Fruit fly (Drosophila melanogaster) whole organism, embryonic: ENCODE data around the gene Pex14.

ENCODE experiments used
- Ada2b ChIP-seq: fragments of 200-800 bp; sonication (Bioruptor generic); IDR thresholded peaks from 2 replicates; pipeline ENCODE4 v1.3.6; 2022; ENCODE audit warnings: missing biosample characterization, missing genetic modification characterization
- Atf-2 ChIP-seq: fragments of 200-800 bp; sonication (Bioruptor generic); optimal IDR thresholded peaks from 2 replicates; lab custom pipeline; 2016; ENCODE audit warnings: missing biosample characterization, missing genetic modification characterization
- Awh ChIP-seq: fragments of 200-800 bp; sonication (Bioruptor generic); IDR thresholded peaks from 2 replicates; pipeline ENCODE4, ENCODE4 v1.3.6; 2022; ENCODE audit warnings: missing biosample characterization, missing genetic modification characterization
- CG1024 ChIP-seq: fragments of 200-800 bp; sonication (Bioruptor generic); IDR thresholded peaks from 2 replicates; pipeline ENCODE4 v1.3.6; 2022; ENCODE audit warnings: missing biosample characterization, missing genetic modification characterization
- CG11504 ChIP-seq: fragments of 200-800 bp; sonication (Bioruptor generic); optimal IDR thresholded peaks from 3 replicates; lab custom pipeline; 2019; ENCODE audit warnings: missing biosample characterization, mild to moderate bottlenecking, missing genetic modification characterization, moderate library complexity
- CG11560 ChIP-seq: fragments of 200-800 bp; sonication (Bioruptor generic); IDR thresholded peaks from 3 replicates; pipeline ENCODE4 v1.3.6; 2022; ENCODE audit warnings: missing biosample characterization, missing genetic modification characterization
- CG12219 ChIP-seq: fragments of 200-800 bp; sonication (Bioruptor generic); optimal IDR thresholded peaks from 3 replicates; lab custom pipeline; 2018; ENCODE audit warnings: missing biosample characterization, mild to moderate bottlenecking, missing genetic modification characterization
- CG12942 ChIP-seq: fragments of 200-800 bp; sonication (Bioruptor generic); optimal IDR thresholded peaks from 3 replicates; lab custom pipeline; 2016; ENCODE audit warnings: missing biosample characterization, missing genetic modification characterization
- CG14965 ChIP-seq: fragments of 200-800 bp; sonication (Bioruptor generic); optimal IDR thresholded peaks from 2 replicates; lab custom pipeline; 2016; ENCODE audit warnings: missing biosample characterization, missing genetic modification characterization, borderline replicate concordance
- CG15073 ChIP-seq: fragments of 200-800 bp; sonication (Bioruptor generic); optimal IDR thresholded peaks from 2 replicates; lab custom pipeline; 2016; ENCODE audit warnings: missing biosample characterization, missing genetic modification characterization
- CG15696 ChIP-seq: fragments of 200-800 bp; sonication (Bioruptor generic); optimal IDR thresholded peaks from 2 replicates; lab custom pipeline; 2019; ENCODE audit warnings: missing biosample characterization, mild to moderate bottlenecking, missing genetic modification characterization, moderate library complexity
- CG3163 ChIP-seq: fragments of 200-800 bp; sonication (Bioruptor generic); optimal IDR thresholded peaks from 3 replicates; lab custom pipeline; 2016; ENCODE audit warnings: missing biosample characterization, missing genetic modification characterization
- CG32772 ChIP-seq: fragments of 200-800 bp; sonication (Bioruptor generic); IDR thresholded peaks from 2 replicates; pipeline ENCODE4 v1.3.6; 2022; ENCODE audit warnings: missing biosample characterization, missing genetic modification characterization
- CG3281 ChIP-seq: fragments of 200-800 bp; sonication (Bioruptor generic); optimal IDR thresholded peaks from 3 replicates; lab custom pipeline; 2017; ENCODE audit warnings: missing biosample characterization, mild to moderate bottlenecking, missing genetic modification characterization
- CG3407 ChIP-seq: fragments of 200-800 bp; sonication (Bioruptor generic); optimal IDR thresholded peaks from 2 replicates; lab custom pipeline; 2018; ENCODE audit warnings: missing biosample characterization, mild to moderate bottlenecking, missing genetic modification characterization
- CG4360 ChIP-seq: fragments of 200-800 bp; sonication (Bioruptor generic); IDR thresholded peaks from 2 replicates; pipeline ENCODE4 v1.3.6; 2022; ENCODE audit warnings: missing biosample characterization, missing genetic modification characterization
- CG4424 ChIP-seq: fragments of 200-800 bp; sonication (Bioruptor generic); optimal IDR thresholded peaks from 3 replicates; lab custom pipeline; 2016; ENCODE audit warnings: missing biosample characterization, missing genetic modification characterization
- CG4820 ChIP-seq: fragments of 200-800 bp; sonication (Bioruptor generic); optimal IDR thresholded peaks from 3 replicates; lab custom pipeline; 2016; ENCODE audit warnings: missing biosample characterization, missing genetic modification characterization
- CG5953 ChIP-seq: fragments of 200-800 bp; sonication (Bioruptor generic); IDR thresholded peaks from 2 replicates; pipeline ENCODE4 v1.3.6; 2022; ENCODE audit warnings: missing biosample characterization, missing genetic modification characterization
- CG8290 ChIP-seq, 3 experiments: fragments of 200-800 bp; sonication (Bioruptor generic); optimal IDR thresholded peaks; 2 replicates each; lab custom pipeline; 2016 to 2019; ENCODE audit warnings: missing biosample characterization in 3 of 3, missing genetic modification characterization in 3 of 3, mild to moderate bottlenecking in 2 of 3, moderate library complexity in 1 of 3
- CG8478 ChIP-seq: fragments of >200 bp; optimal IDR thresholded peaks from 2 replicates; lab custom pipeline; 2018
- Camta ChIP-seq: fragments of 200-800 bp; sonication (Bioruptor generic); optimal IDR thresholded peaks from 2 replicates; lab custom pipeline; 2016; ENCODE audit warnings: missing biosample characterization, missing genetic modification characterization
- CoRest ChIP-seq: fragments of 200-800 bp; sonication (Bioruptor generic); optimal IDR thresholded peaks from 3 replicates; lab custom pipeline; 2018; ENCODE audit warnings: missing biosample characterization, mild to moderate bottlenecking, missing genetic modification characterization, moderate library complexity
- Eip74EF ChIP-seq, 2 experiments: fragments of 200-800 bp in 1 of 2; fragments of >200 bp in 1 of 2; sonication (Bioruptor generic) in 1 of 2; optimal IDR thresholded peaks; 2 replicates each; lab custom pipeline; 2017 to 2019; ENCODE audit warnings: missing biosample characterization in 2 of 2, missing genetic modification characterization in 2 of 2, mild to moderate bottlenecking in 1 of 2, moderate library complexity in 1 of 2
- HLHmδ ChIP-seq: fragments of 200-800 bp; sonication (Bioruptor generic); optimal IDR thresholded peaks from 2 replicates; lab custom pipeline; 2018; ENCODE audit warnings: missing biosample characterization, mild to moderate bottlenecking, missing genetic modification characterization, moderate library complexity
- MESR4 ChIP-seq: fragments of 200-800 bp; sonication (Bioruptor generic); optimal IDR thresholded peaks from 2 replicates; lab custom pipeline; 2018; ENCODE audit warnings: missing biosample characterization, mild to moderate bottlenecking, missing genetic modification characterization, moderate library complexity
- Oaz ChIP-seq: fragments of 200-800 bp; sonication (Bioruptor generic); IDR thresholded peaks from 2 replicates; pipeline ENCODE4 v1.3.6; 2022; ENCODE audit warnings: missing biosample characterization, missing genetic modification characterization
- Poxn ChIP-seq: fragments of 200-800 bp; sonication (Bioruptor generic); IDR thresholded peaks from 2 replicates; pipeline ENCODE4 v1.3.6; 2022; ENCODE audit warnings: missing biosample characterization, missing genetic modification characterization
- Ssrp ChIP-seq: fragments of 200-800 bp; sonication (Bioruptor generic); optimal IDR thresholded peaks from 2 replicates; lab custom pipeline; 2018; ENCODE audit warnings: missing biosample characterization, mild to moderate bottlenecking, missing genetic modification characterization, moderate library complexity
- Taf1 ChIP-seq: fragments of 200-800 bp; sonication (Bioruptor generic); IDR thresholded peaks from 2 replicates; pipeline ENCODE4 v1.3.6; 2022; ENCODE audit warnings: missing biosample characterization, missing genetic modification characterization
- Vsx1 ChIP-seq: fragments of 200-800 bp; sonication (Bioruptor generic); optimal IDR thresholded peaks from 2 replicates; lab custom pipeline; 2017; ENCODE audit warnings: missing biosample characterization, mild to moderate bottlenecking, missing genetic modification characterization, missing genetic modification reagents
- az2 ChIP-seq: fragments of 200-800 bp; sonication (Bioruptor generic); optimal IDR thresholded peaks from 3 replicates; lab custom pipeline; 2016; ENCODE audit warnings: missing biosample characterization, missing genetic modification characterization
- bowl ChIP-seq: fragments of 200-800 bp; sonication (Bioruptor generic); IDR thresholded peaks from 2 replicates; pipeline ENCODE4 v1.3.6; 2022; ENCODE audit warnings: missing biosample characterization, missing genetic modification characterization
- cad ChIP-seq: fragments of >200 bp; optimal IDR thresholded peaks from 2 replicates; lab custom pipeline; 2017; ENCODE audit warnings: missing biosample characterization, missing genetic modification characterization
- corto ChIP-seq: fragments of 200-800 bp; sonication (Bioruptor generic); optimal IDR thresholded peaks from 2 replicates; lab custom pipeline; 2016; ENCODE audit warnings: missing biosample characterization, mild to moderate bottlenecking, missing genetic modification characterization, moderate library complexity
- dpn ChIP-seq, 2 experiments: fragments of 200-800 bp; sonication (Bioruptor generic); optimal IDR thresholded peaks; 3 replicates each; lab custom pipeline; 2016; ENCODE audit warnings: missing biosample characterization in 2 of 2, missing genetic modification characterization in 2 of 2
- dysf ChIP-seq: fragments of 200-800 bp; sonication (Bioruptor generic); IDR thresholded peaks from 3 replicates; pipeline ENCODE4 v1.3.6; 2022; ENCODE audit warnings: missing biosample characterization, missing genetic modification characterization
- fd3F ChIP-seq: fragments of 200-800 bp; sonication (Bioruptor generic); optimal IDR thresholded peaks from 2 replicates; lab custom pipeline; 2018; ENCODE audit warnings: missing biosample characterization, mild to moderate bottlenecking, missing genetic modification characterization, moderate library complexity
- gce ChIP-seq: fragments of 200-800 bp; sonication (Bioruptor generic); IDR thresholded peaks from 3 replicates; pipeline ENCODE4 v1.3.6; 2022; ENCODE audit warnings: missing biosample characterization, missing genetic modification characterization
- gro ChIP-seq: fragments of 200-800 bp; sonication (Bioruptor generic); optimal IDR thresholded peaks from 2 replicates; lab custom pipeline; 2016; ENCODE audit warnings: missing biosample characterization, missing genetic modification characterization
- kni ChIP-seq: fragments of 200-800 bp; sonication (Bioruptor generic); optimal IDR thresholded peaks from 3 replicates; lab custom pipeline; 2017; ENCODE audit warnings: mild to moderate bottlenecking, missing biosample characterization, missing genetic modification reagents, missing genetic modification characterization
- lmd ChIP-seq: fragments of 200-800 bp; sonication (Bioruptor generic); IDR thresholded peaks from 2 replicates; pipeline ENCODE4 v1.3.6; 2022; ENCODE audit warnings: missing biosample characterization, missing genetic modification characterization
- pan ChIP-seq, 4 experiments: fragments of >200 bp in 3 of 4; fragments of 200-800 bp in 1 of 4; sonication (Bioruptor generic) in 1 of 4; optimal IDR thresholded peaks in 3 of 4; IDR thresholded peaks in 1 of 4; 2 replicates each; pipeline versions ENCODE4 v1.3.6 to Lab custom; 2017 to 2022; ENCODE audit warnings: missing biosample characterization in 2 of 4, missing genetic modification characterization in 2 of 4, mixed read lengths in 1 of 4
- peb ChIP-seq: fragments of 200-800 bp; sonication (Bioruptor generic); IDR thresholded peaks from 2 replicates; pipeline ENCODE4 v1.3.6; 2022; ENCODE audit warnings: missing biosample characterization, missing genetic modification characterization
- sna ChIP-seq: fragments of 200-800 bp; sonication (Bioruptor generic); IDR thresholded peaks from 2 replicates; pipeline ENCODE4 v1.3.6; 2022; ENCODE audit warnings: missing biosample characterization, missing genetic modification characterization; ENCODE audit not compliant: partially characterized antibody
- unpg ChIP-seq: fragments of 200-800 bp; sonication (Bioruptor generic); optimal IDR thresholded peaks from 3 replicates; lab custom pipeline; 2018; ENCODE audit warnings: missing biosample characterization, mild to moderate bottlenecking, missing genetic modification characterization, moderate library complexity
- zf30C ChIP-seq: fragments of 200-800 bp; sonication (Bioruptor generic); optimal IDR thresholded peaks from 3 replicates; lab custom pipeline; 2018; ENCODE audit warnings: missing biosample characterization, mild to moderate bottlenecking, missing genetic modification characterization
- zfh1 ChIP-seq: fragments of 200-800 bp; sonication (Bioruptor generic); IDR thresholded peaks from 3 replicates; pipeline ENCODE4 v1.3.6; 2022; ENCODE audit warnings: missing biosample characterization, missing genetic modification characterization

Gene Pex14

dm6 chr3L:20778224-20779063 is at the start of gene Pex14, which contains the start of gene Pex16 (continued):
- peak; percentile 24; the same call in 1 of the 2 replicates for TF ChIP-seq peb
- peak; percentile 71 for TF ChIP-seq CG4424 (GFP tag; lab: Kevin White, UChicago)
- TF ChIP-seq CG4820 (GFP tag; lab: Kevin White, UChicago): peak; percentile 45
- peak; percentile 59 for TF ChIP-seq fd3F (GFP tag; lab: Kevin White, UChicago)
- TF ChIP-seq CG11504: no peak
- no peak for TF ChIP-seq corto
- TF ChIP-seq CG3163 (GFP tag; lab: Kevin White, UChicago): peak; percentile 36
- TF ChIP-seq CG3281: peak; percentile 64
- TF ChIP-seq CG11560 (tag; lab: Robert Waterston, UW): peak; percentile 46; the same call in 1 of the 3 replicates
- TF ChIP-seq pan (optimal IDR thresholded peaks at IDR 0.05; lab: Kevin White, UChicago): no peak
- TF ChIP-seq pan (GFP tag; optimal IDR thresholded peaks at IDR 0.05 in 1 of 2, IDR thresholded peaks at IDR 0.05 in 1 of 2): peak in 1 of 2 experiments; percentile 77
- no peak for TF ChIP-seq Eip74EF (GFP tag; optimal IDR thresholded peaks at IDR 0.05; lab: Kevin White, UChicago)
- TF ChIP-seq CG14965 (GFP tag; lab: Kevin White, UChicago): no peak
- peak; percentile 26; the same call in 1 of the 2 replicates for TF ChIP-seq Awh (GFP tag; lab: Robert Waterston, UW)
- TF ChIP-seq unpg: peak; percentile 62
- TF ChIP-seq CG15696 (tag; lab: Kevin White, UChicago): peak; percentile 61
- no peak for TF ChIP-seq HLHmδ (GFP tag; lab: Kevin White, UChicago)
- TF ChIP-seq CG3407 (GFP tag; lab: Kevin White, UChicago): no peak
- peak; percentile 72 for TF ChIP-seq Camta
- TF ChIP-seq gro (GFP tag; lab: Kevin White, UChicago): peak; percentile 51
- peak; percentile 62 for TF ChIP-seq CG5953
- peak; percentile 78 to 84 for TF ChIP-seq dpn (GFP tag; optimal IDR thresholded peaks at IDR 0.05; lab: Kevin White, UChicago)
- peak; percentile 74; the same call in 2 of the 3 replicates for TF ChIP-seq zfh1 (GFP tag; lab: Robert Waterston, UW)
- TF ChIP-seq zf30C (GFP tag; lab: Kevin White, UChicago): no peak
- peak; percentile 80 for TF ChIP-seq lmd (GFP tag; lab: Robert Waterston, UW)
- TF ChIP-seq gce: peak; percentile 65; the same call in 2 of the 3 replicates
- peak; percentile 72 for TF ChIP-seq Ada2b (GFP tag; lab: Robert Waterston, UW)
- TF ChIP-seq CoRest (tag; lab: Kevin White, UChicago): peak; percentile 79
- TF ChIP-seq MESR4 (GFP tag; lab: Kevin White, UChicago): peak; percentile 67
- peak; percentile 46; the same call in 1 of the 2 replicates for TF ChIP-seq CG1024
- TF ChIP-seq CG15073: no peak
- peak; percentile 26 for TF ChIP-seq CG12219 (GFP tag; lab: Kevin White, UChicago)
- TF ChIP-seq CG8478 (lab: Kevin White, UChicago): no peak
- peak; percentile 52 for TF ChIP-seq Oaz (GFP tag; lab: Robert Waterston, UW)
- TF ChIP-seq Taf1 (GFP tag; lab: Robert Waterston, UW): peak; percentile 19; the same call in 1 of the 2 replicates
- TF ChIP-seq dysf (GFP tag; lab: Robert Waterston, UW): peak; percentile 78
- peak; percentile 48; the same call in 1 of the 2 replicates for TF ChIP-seq Poxn (GFP tag; lab: Robert Waterston, UW)
- peak; percentile 65 for TF ChIP-seq Ssrp
- no peak for TF ChIP-seq Vsx1
- no peak for TF ChIP-seq sna
- no peak for TF ChIP-seq CG4360 (GFP tag; lab: Robert Waterston, UW)
- TF ChIP-seq bowl: no peak
- TF ChIP-seq kni: no peak
- TF ChIP-seq CG32772 (GFP tag; lab: Robert Waterston, UW): peak; percentile 65
- TF ChIP-seq az2 (GFP tag; lab: Kevin White, UChicago): peak; percentile 76
- peak; percentile 72 for TF ChIP-seq Atf-2
- peak; percentile 14 for TF ChIP-seq CG8290 (GFP tag; optimal IDR thresholded peaks at IDR 0.05; lab: Kevin White, UChicago)
- TF ChIP-seq CG8290 (tag; optimal IDR thresholded peaks at IDR 0.05; lab: Kevin White, UChicago): peak in 1 of 2 experiments; percentile 85
- TF ChIP-seq cad (GFP tag; lab: Kevin White, UChicago): no peak
- TF ChIP-seq CG12942 (GFP tag; lab: Kevin White, UChicago): peak; percentile 65
